Worm (Caenorhabditis elegans) whole organism, early embryonic: ENCODE measurements around the gene ten-1.

Experiments
- B0310.2 ChIP-seq: sonication (generic microtip); optimal IDR thresholded peaks from 2 replicates; lab custom pipeline; 2016; ENCODE audit warnings: mild to moderate bottlenecking, missing genetic modification characterization, missing compliant biosample characterization
- F13C5.2 ChIP-seq: sonication (generic microtip); optimal IDR thresholded peaks from 2 replicates; lab custom pipeline; 2017; ENCODE audit warnings: mild to moderate bottlenecking, missing genetic modification characterization, inconsistent platforms, missing compliant biosample characterization
- aly-1 ChIP-seq: sonication (generic microtip); optimal IDR thresholded peaks from 2 replicates; lab custom pipeline; 2016; ENCODE audit warnings: missing genetic modification characterization, missing compliant biosample characterization
- ama-1 ChIP-seq: fragments of 150-350 bp; optimal IDR thresholded peaks from 2 replicates; lab custom pipeline; 2014
- ceh-13 ChIP-seq: fragments of 200-800 bp; sonication (Bioruptor generic); optimal IDR thresholded peaks from 2 replicates; lab custom pipeline; 2018; ENCODE audit warnings: mild to moderate bottlenecking, missing genetic modification characterization, missing compliant biosample characterization
- hmbx-1 ChIP-seq: sonication (generic microtip); optimal IDR thresholded peaks from 2 replicates; lab custom pipeline; 2016; ENCODE audit warnings: mild to moderate bottlenecking, missing genetic modification characterization, missing compliant biosample characterization
- hnd-1 ChIP-seq: sonication (generic microtip); optimal IDR thresholded peaks from 2 replicates; lab custom pipeline; 2016; ENCODE audit warnings: missing genetic modification characterization, missing compliant biosample characterization
- scrt-1 ChIP-seq: fragments of 200-800 bp; sonication (Bioruptor generic); IDR thresholded peaks from 2 replicates; pipeline ENCODE4 v1.3.6; 2022; ENCODE audit warnings: missing genetic modification characterization, missing compliant biosample characterization
- sea-1 ChIP-seq: fragments of 200-800 bp; sonication (Bioruptor generic); conservative IDR thresholded peaks from 2 replicates; pipeline ENCODE4 v1.3.6; 2022; ENCODE audit warnings: missing genetic modification characterization, missing compliant biosample characterization
- tbx-37 ChIP-seq: fragments of 200-800 bp; sonication (Bioruptor generic); conservative IDR thresholded peaks from 2 replicates; pipeline ENCODE4 v1.3.6; 2022; ENCODE audit warnings: missing genetic modification reagents, missing genetic modification characterization, missing compliant biosample characterization
- tra-4 ChIP-seq: sonication (generic microtip); optimal IDR thresholded peaks from 2 replicates; lab custom pipeline; 2017; ENCODE audit warnings: missing genetic modification characterization, missing compliant biosample characterization

DNA sequence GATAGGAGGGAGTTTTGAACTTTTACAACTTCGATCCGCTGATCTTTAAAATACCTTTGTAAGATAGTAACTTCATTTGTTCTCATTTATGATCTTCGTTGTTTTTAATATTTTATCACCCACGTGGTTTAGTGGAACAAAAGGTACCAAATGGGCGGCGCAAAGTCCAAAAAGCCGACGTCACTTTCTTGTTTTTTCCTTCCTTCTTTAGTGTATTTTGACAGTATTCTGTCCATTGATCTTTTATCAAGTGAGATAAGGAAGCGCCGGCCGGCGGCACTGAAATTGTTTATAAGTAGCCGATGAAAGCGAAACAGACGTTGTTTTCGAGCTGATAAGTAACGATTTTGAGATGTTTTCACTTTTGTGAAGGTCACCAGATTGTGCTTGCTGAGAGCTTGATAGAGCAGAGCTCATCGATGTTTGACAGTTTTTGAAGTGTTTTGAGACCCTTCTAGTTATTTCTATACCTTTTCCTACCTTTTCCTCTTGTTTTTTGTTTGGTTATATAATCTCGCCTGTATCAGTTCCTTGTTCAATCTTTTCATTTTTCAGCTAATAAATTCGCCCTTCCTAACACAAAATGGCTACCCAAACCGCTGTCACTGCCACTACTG is 51.9 kb downstream of the ten-1 start, which contains the start of gene K04C2.3:
- TF ChIP-seq F13C5.2 (tag; lab: Kevin White, UChicago) (no peak), aly-1 (tag; lab: Kevin White, UChicago) (no peak), hnd-1 (no peak), tbx-37 (GFP tag; lab: Robert Waterston, UW) (no peak), hmbx-1 (no peak), scrt-1 (GFP tag; lab: Robert Waterston, UW) (no peak), tra-4 (tag; lab: Kevin White, UChicago) (no peak), sea-1 (GFP tag; lab: Robert Waterston, UW) (no peak), ama-1 (lab: Kevin White, UChicago) (no peak), B0310.2 (no peak), ceh-13 (GFP tag; lab: Kevin White, UChicago) (no peak)
